Worm (Caenorhabditis elegans) whole organism, L4 larva: ENCODE data around the gene R151.10.

ENCODE experiments used
- F37D6.2 ChIP-seq: sonication (generic microtip); optimal IDR thresholded peaks from 2 replicates; lab custom pipeline; 2016; ENCODE audit warnings: mild to moderate bottlenecking, missing genetic modification characterization, missing compliant biosample characterization
- F49E8.2 ChIP-seq: sonication (generic microtip); optimal IDR thresholded peaks from 2 replicates; lab custom pipeline; 2016; ENCODE audit warnings: missing compliant biosample characterization, mild to moderate bottlenecking, missing genetic modification characterization, borderline replicate concordance
- T20F7.1 ChIP-seq: fragments of 200-800 bp; sonication (Bioruptor generic); optimal IDR thresholded peaks from 2 replicates; lab custom pipeline; 2018; ENCODE audit warnings: mild to moderate bottlenecking, missing genetic modification characterization, missing compliant biosample characterization
- T26A8.4 ChIP-seq: fragments of 200-800 bp; sonication (Bioruptor generic); IDR thresholded peaks from 2 replicates; pipeline ENCODE4 v1.3.6; 2022; ENCODE audit warnings: missing genetic modification characterization, missing compliant biosample characterization
- Y5F2A.4 ChIP-seq: fragments of 200-800 bp; sonication (Bioruptor generic); optimal IDR thresholded peaks from 2 replicates; lab custom pipeline; 2018; ENCODE audit warnings: mild to moderate bottlenecking, missing genetic modification characterization, missing compliant biosample characterization
- aha-1 ChIP-seq: fragments of 150-350 bp; peaks from one replicate; lab custom pipeline; 2014; ENCODE audit warnings: missing biosample characterization, missing genetic modification characterization
- ama-1 ChIP-seq: fragments of 150-350 bp; optimal IDR thresholded peaks from 2 replicates; lab custom pipeline; 2014; ENCODE audit warnings: inconsistent platforms, mixed read lengths
- arid-1 ChIP-seq: fragments of 200-800 bp; sonication (Bioruptor generic); conservative IDR thresholded peaks from 2 replicates; pipeline ENCODE4 v1.3.6; 2022; ENCODE audit warnings: missing genetic modification reagents, missing genetic modification characterization, missing compliant biosample characterization
- ces-1 ChIP-seq: fragments of 150-350 bp; sonication (generic microtip); optimal IDR thresholded peaks from 4 replicates; lab custom pipeline; 2014; ENCODE audit warnings: missing biosample characterization, missing genetic modification reagents, missing genetic modification characterization
- daf-16 ChIP-seq, 3 experiments: sonication (generic microtip); optimal IDR thresholded peaks; 2 replicates each; lab custom pipeline; 2016 to 2017; ENCODE audit warnings: missing genetic modification characterization in 3 of 3, missing genetic modification reagents in 3 of 3, mild to moderate bottlenecking in 2 of 3, missing compliant biosample characterization in 2 of 3, missing biosample characterization in 1 of 3, moderate library complexity in 1 of 3
- daf-19 ChIP-seq: fragments of 200-800 bp; sonication (Bioruptor generic); conservative IDR thresholded peaks from 2 replicates; pipeline ENCODE4 v1.3.6; 2022; ENCODE audit warnings: missing genetic modification characterization, missing compliant biosample characterization
- dmd-6 ChIP-seq: fragments of 200-800 bp; sonication (Bioruptor generic); IDR thresholded peaks from 2 replicates; pipeline ENCODE4 v1.3.6; 2022; ENCODE audit warnings: missing genetic modification reagents, missing genetic modification characterization, missing compliant biosample characterization
- dmd-8 ChIP-seq: fragments of 200-800 bp; sonication (Bioruptor generic); IDR thresholded peaks from 2 replicates; pipeline ENCODE4 v1.3.6; 2022; ENCODE audit warnings: missing genetic modification characterization, missing compliant biosample characterization
- dpl-1 ChIP-seq: fragments of 150-350 bp; optimal IDR thresholded peaks from 2 replicates; lab custom pipeline; 2014; ENCODE audit warnings: missing biosample characterization, missing genetic modification reagents, missing genetic modification characterization
- dve-1 ChIP-seq: sonication (generic microtip); optimal IDR thresholded peaks from 2 replicates; lab custom pipeline; 2017; ENCODE audit warnings: antibody characterized with exemption, mild to moderate bottlenecking, missing genetic modification characterization, missing compliant biosample characterization; ENCODE audit not compliant: insufficient read depth
- fkh-10 ChIP-seq: fragments of 150-350 bp; optimal IDR thresholded peaks from 2 replicates; lab custom pipeline; 2014; ENCODE audit warnings: missing biosample characterization, missing genetic modification reagents, missing genetic modification characterization
- gei-8 ChIP-seq: fragments of 200-800 bp; sonication (Bioruptor generic); optimal IDR thresholded peaks from 2 replicates; lab custom pipeline; 2018; ENCODE audit warnings: mild to moderate bottlenecking, missing genetic modification characterization, missing compliant biosample characterization
- hif-1 ChIP-seq, 2 experiments: sonication (generic microtip); optimal IDR thresholded peaks; 2 replicates each; lab custom pipeline; 2016 to 2017; ENCODE audit warnings: missing compliant biosample characterization in 2 of 2, missing genetic modification characterization in 2 of 2, missing genetic modification reagents in 2 of 2, missing genotype in 2 of 2, mild to moderate bottlenecking in 1 of 2
- hlh-30 ChIP-seq: sonication (generic microtip); optimal IDR thresholded peaks from 2 replicates; lab custom pipeline; 2017; ENCODE audit warnings: antibody characterized with exemption, mild to moderate bottlenecking, missing genetic modification characterization, missing compliant biosample characterization; ENCODE audit not compliant: insufficient read depth
- jun-1 ChIP-seq: fragments of 150-350 bp; optimal IDR thresholded peaks from 2 replicates; lab custom pipeline; 2014; ENCODE audit warnings: missing biosample characterization, missing genetic modification reagents, missing genetic modification characterization
- lin-1 ChIP-seq: fragments of 200-800 bp; sonication (Bioruptor generic); IDR thresholded peaks from 2 replicates; pipeline ENCODE4 v1.3.6; 2022; ENCODE audit warnings: missing genetic modification reagents, missing genetic modification characterization, missing compliant biosample characterization
- lin-13 ChIP-seq: fragments of 150-350 bp; optimal IDR thresholded peaks from 2 replicates; lab custom pipeline; 2014; ENCODE audit warnings: missing biosample characterization, missing genetic modification reagents, missing genetic modification characterization
- lin-38 ChIP-seq: fragments of 200-800 bp; sonication (Bioruptor generic); IDR thresholded peaks from 2 replicates; pipeline ENCODE4 v1.3.6; 2022; ENCODE audit warnings: missing genetic modification reagents, missing genetic modification characterization, missing compliant biosample characterization
- madf-9 ChIP-seq: fragments of 200-800 bp; sonication (Bioruptor generic); conservative IDR thresholded peaks from 2 replicates; pipeline ENCODE4 v1.3.6; 2022; ENCODE audit warnings: missing genetic modification reagents, missing genetic modification characterization, missing compliant biosample characterization
- mdl-1 ChIP-seq, 2 experiments: fragments of 150-350 bp in 1 of 2; sonication (generic microtip) in 1 of 2; optimal IDR thresholded peaks; 2 replicates each; lab custom pipeline; 2014 to 2017; ENCODE audit warnings: missing biosample characterization in 2 of 2, missing genetic modification characterization in 2 of 2
- mep-1 ChIP-seq: fragments of 150-350 bp; sonication (generic microtip); optimal IDR thresholded peaks from 3 replicates; lab custom pipeline; 2014; ENCODE audit warnings: missing biosample characterization, missing genetic modification characterization
- mes-2 ChIP-seq: sonication (generic microtip); optimal IDR thresholded peaks from 2 replicates; lab custom pipeline; 2016; ENCODE audit warnings: missing genotype, mild to moderate bottlenecking, missing genetic modification characterization, missing compliant biosample characterization; ENCODE audit not compliant: poor library complexity, severe bottlenecking
- mxl-2 ChIP-seq: fragments of 200-800 bp; sonication (Bioruptor generic); conservative IDR thresholded peaks from 2 replicates; pipeline ENCODE4 v1.3.6; 2022; ENCODE audit warnings: missing genetic modification reagents, missing genetic modification characterization, missing compliant biosample characterization
- nhr-102 ChIP-seq: sonication (generic microtip); optimal IDR thresholded peaks from 2 replicates; lab custom pipeline; 2016; ENCODE audit warnings: mild to moderate bottlenecking, missing genetic modification characterization, moderate library complexity, missing compliant biosample characterization
- nhr-11 ChIP-seq: fragments of 150-350 bp; optimal IDR thresholded peaks from 2 replicates; lab custom pipeline; 2014; ENCODE audit warnings: missing biosample characterization, missing genetic modification characterization
- nhr-25 ChIP-seq: sonication (generic microtip); optimal IDR thresholded peaks from 2 replicates; lab custom pipeline; 2017; ENCODE audit warnings: missing genetic modification characterization, mild to moderate bottlenecking, missing compliant biosample characterization, antibody characterized with exemption, moderate library complexity, borderline replicate concordance; ENCODE audit not compliant: insufficient read depth
- nhr-28 ChIP-seq: fragments of 150-350 bp; optimal IDR thresholded peaks from 2 replicates; lab custom pipeline; 2014; ENCODE audit warnings: missing biosample characterization, missing genetic modification characterization
- nhr-6 ChIP-seq: fragments of 150-350 bp; optimal IDR thresholded peaks from 2 replicates; lab custom pipeline; 2014; ENCODE audit warnings: missing biosample characterization, missing genetic modification characterization
- nhr-77 ChIP-seq: fragments of 150-350 bp; optimal IDR thresholded peaks from 2 replicates; lab custom pipeline; 2014; ENCODE audit warnings: missing biosample characterization, missing genetic modification characterization
- pha-4 ChIP-seq, 2 experiments: fragments of 150-350 bp in 1 of 2; fragments of 200-800 bp in 1 of 2; sonication (Bioruptor generic) in 1 of 2; IDR thresholded peaks in 1 of 2; optimal IDR thresholded peaks in 1 of 2; 2 replicates each; pipeline versions ENCODE4 v1.3.6 to Lab custom; 2014 to 2022; ENCODE audit warnings: missing genetic modification characterization in 2 of 2, missing genetic modification reagents in 2 of 2, missing biosample characterization in 1 of 2, missing compliant biosample characterization in 1 of 2
- set-16 ChIP-seq: fragments of 200-800 bp; sonication (Bioruptor generic); IDR thresholded peaks from 2 replicates; pipeline ENCODE4 v1.3.6; 2022; ENCODE audit warnings: missing genetic modification reagents, missing genetic modification characterization, missing compliant biosample characterization
- snpc-1.2 ChIP-seq: fragments of 200-800 bp; sonication (Bioruptor generic); IDR thresholded peaks from 2 replicates; pipeline ENCODE4 v1.3.6; 2022; ENCODE audit warnings: missing genetic modification reagents, missing genetic modification characterization, missing compliant biosample characterization
- snpc-4 ChIP-seq: fragments of 150-350 bp; optimal IDR thresholded peaks from 2 replicates; lab custom pipeline; 2014; ENCODE audit warnings: missing biosample characterization, missing genetic modification characterization
- spr-1 ChIP-seq: sonication (generic microtip); optimal IDR thresholded peaks from 2 replicates; lab custom pipeline; 2016; ENCODE audit warnings: mild to moderate bottlenecking, missing genetic modification characterization, missing compliant biosample characterization
- tag-97 ChIP-seq: fragments of 200-800 bp; sonication (Bioruptor generic); IDR thresholded peaks from 2 replicates; pipeline ENCODE4 v1.3.6; 2022; ENCODE audit warnings: missing genetic modification characterization, missing compliant biosample characterization
- zfp-2 ChIP-seq: sonication (generic microtip); optimal IDR thresholded peaks from 2 replicates; lab custom pipeline; 2016; ENCODE audit warnings: mild to moderate bottlenecking, missing genetic modification characterization, missing compliant biosample characterization
- ztf-11 ChIP-seq: fragments of 150-350 bp; optimal IDR thresholded peaks from 2 replicates; lab custom pipeline; 2014; ENCODE audit warnings: missing biosample characterization, missing genetic modification characterization
- ztf-7 ChIP-seq: fragments of 150-350 bp; optimal IDR thresholded peaks from 2 replicates; lab custom pipeline; 2014; ENCODE audit warnings: missing biosample characterization, missing genetic modification characterization

R151.10 gene

ce11 chrIII:7188300-7189052, 42.3 kb downstream of the R151.10 start, which contains the start of the genes F37C12.21 and F37C12.10 (continued):
- no peak for TF ChIP-seq daf-19 (GFP tag; lab: Robert Waterston, UW)
- TF ChIP-seq lin-13 (GFP tag; lab: Kevin White, UChicago), result no peak
- TF ChIP-seq nhr-102 (tag; lab: Kevin White, UChicago), result peak; percentile 7
- TF ChIP-seq mes-2 (tag; lab: Kevin White, UChicago), result peak; percentile 42
- no peak for TF ChIP-seq snpc-4 (tag; lab: Kevin White, UChicago)
- TF ChIP-seq madf-9 (GFP tag; lab: Robert Waterston, UW), result no peak
- peak; percentile 43 for TF ChIP-seq dmd-6 (GFP tag; lab: Robert Waterston, UW)
- TF ChIP-seq hif-1 (tag; optimal IDR thresholded peaks at IDR 0.05; lab: Kevin White, UChicago), result no peak
- peak; percentile 41 for TF ChIP-seq lin-38 (GFP tag; lab: Robert Waterston, UW)
- TF ChIP-seq, all 104 proteins: peak for 13

- TF ChIP-seq Y5F2A.4 (GFP tag; lab: Kevin White, UChicago) (no peak), ces-1 (no peak), arid-1 (GFP tag; lab: Robert Waterston, UW) (no peak), mxl-2 (GFP tag; lab: Robert Waterston, UW) (no peak), tag-97 (GFP tag; lab: Robert Waterston, UW) (no peak), nhr-25 (tag; lab: Kevin White, UChicago) (no peak), set-16 (no peak), mdl-1 (tag; optimal IDR thresholded peaks at IDR 0.05; lab: Kevin White, UChicago) (no peak), madf-9 (GFP tag; lab: Robert Waterston, UW) (no peak), F37D6.2 (tag; lab: Kevin White, UChicago) (no peak), nhr-11 (tag; lab: Kevin White, UChicago) (no peak), F49E8.2 (tag; lab: Kevin White, UChicago) (no peak), spr-1 (tag; lab: Kevin White, UChicago) (no peak), dmd-8 (no peak), ama-1 (lab: Kevin White, UChicago) (no peak), gei-8 (GFP tag; lab: Kevin White, UChicago) (no peak), lin-38 (GFP tag; lab: Robert Waterston, UW) (no peak), T26A8.4 (no peak), snpc-1.2 (no peak)
Measured at ce11 chrIII:7185473-7185872, 45.3 kb downstream of the R151.10 start, which contains the start of gene F37C12.14. TSS of gene F37C12.14 (minus strand) at chrIII:7185573.

ce11 chrIII:7184022-7184421, 46.7 kb downstream of the R151.10 start, which contains the start of gene yju-2:
TSS of gene yju-2 (plus strand) at chrIII:7184336.
- no peak for TF ChIP-seq pha-4 (GFP tag; IDR thresholded peaks at IDR 0.05; lab: Robert Waterston, UW)
- peak; percentile 3 for TF ChIP-seq pha-4 (tag; optimal IDR thresholded peaks at IDR 0.05; lab: Kevin White, UChicago)
- TF ChIP-seq daf-16 (GFP tag; optimal IDR thresholded peaks at IDR 0.05; lab: Kevin White, UChicago), result no peak
- TF ChIP-seq daf-16 (tag; optimal IDR thresholded peaks at IDR 0.05; lab: Kevin White, UChicago), result peak; percentile 66
- no peak for TF ChIP-seq jun-1 (tag; lab: Kevin White, UChicago)
- peak; percentile 72 for TF ChIP-seq lin-13 (GFP tag; lab: Kevin White, UChicago)
- peak; percentile 60 for TF ChIP-seq nhr-6 (tag; lab: Kevin White, UChicago)
- no peak for TF ChIP-seq nhr-25 (tag; lab: Kevin White, UChicago)
- TF ChIP-seq fkh-10 (GFP tag; lab: Kevin White, UChicago), result peak; percentile 2
- TF ChIP-seq ama-1 (lab: Kevin White, UChicago), result peak; percentile 1
- peak; percentile 42 for TF ChIP-seq aha-1
- no peak for TF ChIP-seq lin-1 (GFP tag; lab: Robert Waterston, UW)
- peak in 1 of 2 experiments; percentile 47 for TF ChIP-seq hif-1 (tag; optimal IDR thresholded peaks at IDR 0.05; lab: Kevin White, UChicago)
- peak; percentile 62 for TF ChIP-seq T20F7.1 (GFP tag; lab: Kevin White, UChicago)
- TF ChIP-seq mes-2 (tag; lab: Kevin White, UChicago), result peak; percentile 89
- TF ChIP-seq dpl-1 (GFP tag; lab: Kevin White, UChicago), result peak; percentile 55
- TF ChIP-seq ztf-11, result no peak
- peak; percentile 55 for TF ChIP-seq dve-1 (tag; lab: Kevin White, UChicago)
- peak; percentile 32 for TF ChIP-seq nhr-77 (tag; lab: Kevin White, UChicago)
- TF ChIP-seq dmd-6 (GFP tag; lab: Robert Waterston, UW), result no peak
- TF ChIP-seq hlh-30 (tag; lab: Kevin White, UChicago), result peak; percentile 64
- peak; percentile 86 for TF ChIP-seq lin-38 (GFP tag; lab: Robert Waterston, UW)
- peak; percentile 39 for TF ChIP-seq nhr-11 (tag; lab: Kevin White, UChicago)
- TF ChIP-seq zfp-2, result peak; percentile 36
- peak; percentile 11 for TF ChIP-seq nhr-28 (tag; lab: Kevin White, UChicago)
- TF ChIP-seq mep-1 (tag; lab: Kevin White, UChicago), result peak; percentile 78
- TF ChIP-seq ztf-7 (tag; lab: Kevin White, UChicago), result peak; percentile 18
